Worm (Caenorhabditis elegans): Measurements from ENCODE around the gene isy-1.

The isy-1 gene

DNA sequence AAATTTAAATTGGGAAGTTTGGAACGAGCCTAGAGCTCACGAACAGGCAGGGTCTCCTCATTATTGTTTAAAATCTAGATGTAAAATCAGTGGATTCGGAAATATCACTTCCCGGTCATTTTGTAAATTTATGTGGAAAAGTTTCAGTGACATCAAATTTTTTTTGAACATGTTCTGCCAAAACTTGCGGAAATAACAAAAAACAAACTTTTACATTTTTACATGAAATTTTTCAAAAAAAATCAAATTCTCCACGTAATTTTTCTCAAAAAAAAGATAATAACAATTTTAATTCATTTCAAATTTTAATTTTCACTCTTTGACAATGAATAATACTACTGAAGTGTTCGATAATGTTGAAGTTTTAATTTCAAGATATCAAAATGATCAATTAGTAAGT, 41.0 kb upstream of the isy-1 start, which contains the start of gene C45B11.5:
C45B11.5 (plus strand) TSS at position 301 of the 400 bp plus-strand sequence.
- TF ChIP-seq sem-2 (GFP tag; optimal IDR thresholded peaks at IDR 0.05) (no peak), lin-32 (GFP tag; optimal IDR thresholded peaks at IDR 0.05) (no peak), snpc-4 (tag; optimal IDR thresholded peaks at IDR 0.05) (no peak), nhr-2 (tag; optimal IDR thresholded peaks at IDR 0.05) (no peak), elt-1 (tag; optimal IDR thresholded peaks at IDR 0.05; ENCODE audit: borderline replicate concordance, insufficient read depth) (no peak)

DNA sequence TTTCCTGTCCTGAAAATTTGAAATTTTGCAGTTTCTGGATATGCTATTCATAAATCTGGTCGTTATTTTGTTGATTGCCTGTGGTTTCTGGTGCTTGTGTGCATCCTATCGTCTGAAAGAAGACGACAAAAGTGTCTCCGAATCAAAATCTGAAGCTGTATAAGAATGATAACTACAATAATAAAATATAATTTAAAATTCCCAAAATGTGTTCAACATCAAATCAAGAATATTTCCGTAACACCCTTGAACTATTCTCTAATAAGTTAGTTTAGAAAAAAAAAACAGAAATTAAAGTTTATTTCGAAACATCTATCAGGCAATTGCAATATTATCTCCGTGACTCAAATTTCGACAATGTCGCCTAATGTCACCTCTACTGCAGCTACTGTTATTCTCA, 40.0 kb upstream of the isy-1 start, which contains the start of gene C45B11.8:
C45B11.8 (plus strand) TSS at position 301 of the 400 bp plus-strand sequence.
- no peak for TF ChIP-seq lin-32 (GFP tag; optimal IDR thresholded peaks at IDR 0.05)
- no peak for TF ChIP-seq ces-1 (GFP tag; optimal IDR thresholded peaks at IDR 0.05)
- TF ChIP-seq sptf-1 (tag; optimal IDR thresholded peaks at IDR 0.05): no peak
- TF ChIP-seq blmp-1 (tag; optimal IDR thresholded peaks at IDR 0.05): no peak
- no peak for TF ChIP-seq elt-3 (tag; optimal IDR thresholded peaks at IDR 0.05)
- no peak for TF ChIP-seq cnd-1 (tag; optimal IDR thresholded peaks at IDR 0.05)
- no peak for TF ChIP-seq ceh-39 (tag; optimal IDR thresholded peaks at IDR 0.05)
- no peak for TF ChIP-seq ztf-11 (tag; optimal IDR thresholded peaks at IDR 0.05)
- TF ChIP-seq lsy-2 (tag; optimal IDR thresholded peaks at IDR 0.05): no peak
- no peak for TF ChIP-seq ceh-83 (GFP tag; optimal IDR thresholded peaks at IDR 0.05)
- no peak for TF ChIP-seq nhr-2 (tag; optimal IDR thresholded peaks at IDR 0.05)
- TF ChIP-seq drap-1 (GFP tag; optimal IDR thresholded peaks at IDR 0.05): no peak
- no peak for TF ChIP-seq lin-13 (tag; optimal IDR thresholded peaks at IDR 0.05)
- no peak for TF ChIP-seq unc-62 (GFP tag; optimal IDR thresholded peaks at IDR 0.05)
- TF ChIP-seq snpc-4 (tag; optimal IDR thresholded peaks at IDR 0.05): no peak
- TF ChIP-seq nhr-28 (tag; optimal IDR thresholded peaks at IDR 0.05): no peak
- TF ChIP-seq nhr-237 (tag; optimal IDR thresholded peaks at IDR 0.05): no peak
- TF ChIP-seq pha-4 (tag; optimal IDR thresholded peaks at IDR 0.05): no peak

DNA sequence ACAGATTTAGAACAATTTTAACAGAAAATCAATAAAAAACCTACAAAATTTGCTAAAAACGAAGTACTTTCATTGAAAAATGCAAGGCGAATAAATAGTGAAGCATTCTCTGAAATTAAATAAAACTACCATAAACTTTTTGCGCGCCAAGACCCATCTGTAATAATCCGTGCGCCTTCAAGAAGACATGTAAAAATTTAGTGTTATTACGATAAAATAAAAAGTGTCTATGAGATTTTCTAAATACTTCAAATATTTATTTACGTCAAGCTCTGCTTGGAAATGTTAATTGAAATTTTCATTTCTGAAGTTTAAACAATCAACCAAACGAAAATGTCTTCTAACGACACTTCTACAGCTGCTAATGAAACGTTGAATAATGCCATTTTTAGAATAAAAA, 39.5 kb upstream of the isy-1 start, which contains the start of gene C45B11.9:
C45B11.9 (plus strand) TSS at position 301 of the 400 bp plus-strand sequence.
- no peak for TF ChIP-seq ham-2 (GFP tag; optimal IDR thresholded peaks at IDR 0.05)
- TF ChIP-seq pha-4 (tag; optimal IDR thresholded peaks at IDR 0.05): no peak
- no peak for TF ChIP-seq sptf-1 (tag; optimal IDR thresholded peaks at IDR 0.05)
- TF ChIP-seq hlh-1 (tag; optimal IDR thresholded peaks at IDR 0.05): no peak
- no peak for TF ChIP-seq nhr-237 (tag; optimal IDR thresholded peaks at IDR 0.05)
- no peak for TF ChIP-seq lin-32 (GFP tag; optimal IDR thresholded peaks at IDR 0.05)
- TF ChIP-seq M03D4.4 (tag; optimal IDR thresholded peaks at IDR 0.05): no peak
- TF ChIP-seq nhr-76 (tag; optimal IDR thresholded peaks at IDR 0.05): no peak
- TF ChIP-seq unc-39 (tag; optimal IDR thresholded peaks at IDR 0.05): no peak
- TF ChIP-seq nhr-12 (tag; optimal IDR thresholded peaks at IDR 0.05): no peak
- no peak for TF ChIP-seq mep-1 (tag; optimal IDR thresholded peaks at IDR 0.05)
- no peak for TF ChIP-seq tbx-8 (GFP tag; optimal IDR thresholded peaks at IDR 0.05)
- no peak for TF ChIP-seq ceh-83 (GFP tag; optimal IDR thresholded peaks at IDR 0.05)
- TF ChIP-seq lsy-2 (tag; optimal IDR thresholded peaks at IDR 0.05): no peak
- no peak for TF ChIP-seq lin-13 (tag; optimal IDR thresholded peaks at IDR 0.05)
- TF ChIP-seq bed-3 (GFP tag; optimal IDR thresholded peaks at IDR 0.05): no peak

DNA sequence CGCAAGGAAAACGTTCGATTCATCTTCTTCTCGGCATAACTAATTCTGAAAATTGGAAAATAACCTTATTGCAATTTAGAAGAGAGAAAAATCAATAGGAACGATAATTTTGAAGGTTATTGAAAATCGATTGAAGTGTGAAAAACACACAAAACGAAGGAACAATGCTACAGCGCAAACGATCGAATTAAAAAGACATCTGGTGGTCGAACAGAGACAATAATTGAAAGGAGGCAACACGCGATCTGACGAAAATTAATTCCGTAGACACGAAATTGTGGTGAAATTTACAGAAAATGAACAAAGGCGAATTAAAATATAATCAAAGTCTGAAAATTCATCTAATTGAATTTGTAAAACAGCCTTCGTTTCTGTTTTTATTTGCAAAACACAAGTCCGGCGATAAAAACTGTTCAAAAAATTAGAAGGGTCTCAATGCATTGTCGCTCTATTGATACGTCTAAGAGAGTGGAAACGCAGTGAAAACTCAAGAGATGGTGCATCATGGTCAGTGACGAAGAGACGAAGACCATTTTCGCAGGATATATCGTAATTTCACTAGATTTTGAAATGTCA, 39.0 kb upstream of the isy-1 start, which contains the start of gene pak-2:
pak-2 (minus strand) TSS at position 51 of the 576 bp plus-strand sequence.
- TF ChIP-seq bed-3 (GFP tag; optimal IDR thresholded peaks at IDR 0.05) (no peak), ceh-39 (tag; optimal IDR thresholded peaks at IDR 0.05) (peak; percentile 73), unc-120 (tag; optimal IDR thresholded peaks at IDR 0.05; ENCODE audit: poor library complexity, severe bottlenecking) (no peak), lin-32 (GFP tag; optimal IDR thresholded peaks at IDR 0.05) (peak; percentile 62), sptf-1 (tag; optimal IDR thresholded peaks at IDR 0.05) (peak; percentile 87), unc-62 (GFP tag; optimal IDR thresholded peaks at IDR 0.05) (peak; percentile 61), ces-1 (GFP tag; optimal IDR thresholded peaks at IDR 0.05) (peak; percentile 93), nhr-2 (tag; optimal IDR thresholded peaks at IDR 0.05) (peak; percentile 58), sem-2 (GFP tag; optimal IDR thresholded peaks at IDR 0.05) (peak; percentile 13), ceh-83 (GFP tag; optimal IDR thresholded peaks at IDR 0.05) (peak; percentile 77), nhr-237 (tag; optimal IDR thresholded peaks at IDR 0.05) (peak; percentile 94), cnd-1 (tag; optimal IDR thresholded peaks at IDR 0.05) (peak; percentile 76), mls-2 (tag; optimal IDR thresholded peaks at IDR 0.05) (peak; percentile 82), blmp-1 (tag; optimal IDR thresholded peaks at IDR 0.05) (no peak), lin-13 (tag; optimal IDR thresholded peaks at IDR 0.05) (peak; percentile 15), nhr-28 (tag; optimal IDR thresholded peaks at IDR 0.05) (no peak), mep-1 (tag; optimal IDR thresholded peaks at IDR 0.05) (peak; percentile 67), ceh-43 (GFP tag; optimal IDR thresholded peaks at IDR 0.05) (no peak), drap-1 (GFP tag; optimal IDR thresholded peaks at IDR 0.05) (peak; percentile 64), lsy-2 (tag; optimal IDR thresholded peaks at IDR 0.05) (peak; percentile 71)
